Worm (Caenorhabditis elegans) whole organism, L1 larva: ENCODE data around the gene M163.8.

Experiments used
- mep-1 ChIP-seq: fragments of 150-350 bp; optimal IDR thresholded peaks from 2 replicates; lab custom pipeline; 2014; ENCODE audit warnings: missing biosample characterization, missing genetic modification characterization
- pag-3 ChIP-seq: sonication (generic microtip); optimal IDR thresholded peaks from 2 replicates; lab custom pipeline; 2017; ENCODE audit warnings: missing genetic modification characterization, mild to moderate bottlenecking, missing compliant biosample characterization, antibody characterized with exemption, borderline replicate concordance; ENCODE audit not compliant: insufficient read depth

ce11 chrX:14503800-14504550, 19.0 kb downstream of the M163.8 start, which contains the start of gene M163.1:
- TF ChIP-seq mep-1 (tag; lab: Kevin White, UChicago) (no peak), pag-3 (tag; lab: Kevin White, UChicago) (no peak)
